Fruit fly (Drosophila melanogaster) whole organism, embryonic: ENCODE results near the gene Rrp5.

Experiments used
- Abd-B ChIP-seq: fragments of 200-800 bp; sonication (Bioruptor generic); optimal IDR thresholded peaks from 2 replicates; lab custom pipeline; 2018; ENCODE audit warnings: missing biosample characterization, mild to moderate bottlenecking, missing genetic modification characterization, moderate library complexity
- Adf1 ChIP-seq: fragments of 200-800 bp; sonication (Bioruptor generic); IDR thresholded peaks from 2 replicates; pipeline ENCODE4 v1.3.6; 2022; ENCODE audit warnings: missing biosample characterization, missing genetic modification characterization
- BtbVII ChIP-seq: fragments of 200-800 bp; sonication (Bioruptor generic); optimal IDR thresholded peaks from 3 replicates; lab custom pipeline; 2017; ENCODE audit warnings: missing biosample characterization, mild to moderate bottlenecking, missing genetic modification characterization
- Bteb2 ChIP-seq: fragments of 200-800 bp; sonication (Bioruptor generic); optimal IDR thresholded peaks from 2 replicates; lab custom pipeline; 2016; ENCODE audit warnings: missing biosample characterization, missing genetic modification characterization
- CG1024 ChIP-seq: fragments of 200-800 bp; sonication (Bioruptor generic); IDR thresholded peaks from 2 replicates; pipeline ENCODE4 v1.3.6; 2022; ENCODE audit warnings: missing biosample characterization, missing genetic modification characterization
- CG12071 ChIP-seq: fragments of 200-800 bp; sonication (Bioruptor generic); optimal IDR thresholded peaks from 3 replicates; lab custom pipeline; 2018; ENCODE audit warnings: missing biosample characterization, mild to moderate bottlenecking, missing genetic modification characterization
- CG14667 ChIP-seq: fragments of 200-800 bp; sonication (Bioruptor generic); IDR thresholded peaks from 2 replicates; pipeline ENCODE4 v1.3.6; 2022; ENCODE audit warnings: missing biosample characterization, missing genetic modification characterization
- CG17912 ChIP-seq: fragments of 200-800 bp; sonication (Bioruptor generic); optimal IDR thresholded peaks from 2 replicates; lab custom pipeline; 2018; ENCODE audit warnings: missing biosample characterization, mild to moderate bottlenecking, missing genetic modification characterization
- CG18262 ChIP-seq: fragments of 200-800 bp; optimal IDR thresholded peaks from 3 replicates; lab custom pipeline; 2019; ENCODE audit warnings: missing biosample characterization, mild to moderate bottlenecking, missing genetic modification characterization, moderate library complexity
- CG18619 ChIP-seq: fragments of 200-800 bp; sonication (Bioruptor generic); optimal IDR thresholded peaks from 3 replicates; lab custom pipeline; 2017; ENCODE audit warnings: missing biosample characterization, mild to moderate bottlenecking, missing genetic modification characterization
- CG2129 ChIP-seq: fragments of 200-800 bp; sonication (Bioruptor generic); IDR thresholded peaks from 2 replicates; pipeline ENCODE4 v1.3.6; 2022; ENCODE audit warnings: missing biosample characterization, missing genetic modification characterization; ENCODE audit not compliant: partially characterized antibody
- CG2712 ChIP-seq: fragments of 200-800 bp; optimal IDR thresholded peaks from 3 replicates; lab custom pipeline; 2019; ENCODE audit warnings: missing biosample characterization, mild to moderate bottlenecking, missing genetic modification characterization, moderate library complexity
- CG3847 ChIP-seq: fragments of 200-800 bp; sonication (Bioruptor generic); IDR thresholded peaks from 2 replicates; pipeline ENCODE4 v1.3.6; 2022; ENCODE audit warnings: missing biosample characterization, missing genetic modification characterization
- CG42726 ChIP-seq: fragments of 200-800 bp; sonication (Bioruptor generic); IDR thresholded peaks from 2 replicates; pipeline ENCODE4 v1.3.6; 2022; ENCODE audit warnings: missing biosample characterization, missing genetic modification characterization; ENCODE audit not compliant: partially characterized antibody
- CG4424 ChIP-seq: fragments of 200-800 bp; sonication (Bioruptor generic); optimal IDR thresholded peaks from 3 replicates; lab custom pipeline; 2016; ENCODE audit warnings: missing biosample characterization, missing genetic modification characterization
- CG4820 ChIP-seq: fragments of 200-800 bp; sonication (Bioruptor generic); optimal IDR thresholded peaks from 3 replicates; lab custom pipeline; 2016; ENCODE audit warnings: missing biosample characterization, missing genetic modification characterization
- CG6175 ChIP-seq: fragments of 200-800 bp; sonication (Bioruptor generic); IDR thresholded peaks from 3 replicates; pipeline ENCODE4 v1.3.6; 2022; ENCODE audit warnings: missing biosample characterization, missing genetic modification characterization
- CG8388 ChIP-seq: fragments of 200-800 bp; sonication (Bioruptor generic); optimal IDR thresholded peaks from 2 replicates; lab custom pipeline; 2019; ENCODE audit warnings: missing biosample characterization, mild to moderate bottlenecking, missing genetic modification characterization, moderate library complexity
- CG9437 ChIP-seq: fragments of 200-800 bp; sonication (Bioruptor generic); optimal IDR thresholded peaks from 2 replicates; lab custom pipeline; 2018; ENCODE audit warnings: missing biosample characterization, mild to moderate bottlenecking, missing genetic modification characterization
- CG9797 ChIP-seq: fragments of 200-800 bp; sonication (Bioruptor generic); optimal IDR thresholded peaks from 3 replicates; lab custom pipeline; 2018; ENCODE audit warnings: missing biosample characterization, mild to moderate bottlenecking, missing genetic modification characterization
- CkIIα-i1 ChIP-seq: fragments of 200-800 bp; sonication (Bioruptor generic); IDR thresholded peaks from 2 replicates; pipeline ENCODE4 v1.3.6; 2022; ENCODE audit warnings: missing biosample characterization, missing genetic modification characterization
- CrebB ChIP-seq: fragments of 200-800 bp; sonication (Bioruptor generic); optimal IDR thresholded peaks from 3 replicates; lab custom pipeline; 2018; ENCODE audit warnings: missing biosample characterization, mild to moderate bottlenecking, missing genetic modification characterization
- E2f1 ChIP-seq: fragments of 200-800 bp; sonication (Bioruptor generic); IDR thresholded peaks from 2 replicates; pipeline ENCODE4 v1.3.6; 2022; ENCODE audit warnings: missing biosample characterization, missing genetic modification characterization
- H2.0 ChIP-seq: fragments of 200-800 bp; sonication (Bioruptor generic); IDR thresholded peaks from 2 replicates; pipeline ENCODE4 v1.3.6; 2022; ENCODE audit warnings: missing biosample characterization, missing genetic modification characterization
- Kr ChIP-seq: fragments of 200-800 bp; sonication (Bioruptor generic); optimal IDR thresholded peaks from 2 replicates; lab custom pipeline; 2017; ENCODE audit warnings: missing biosample characterization, mild to moderate bottlenecking, missing genetic modification characterization
- MESR4 ChIP-seq: fragments of 200-800 bp; sonication (Bioruptor generic); optimal IDR thresholded peaks from 2 replicates; lab custom pipeline; 2018; ENCODE audit warnings: missing biosample characterization, mild to moderate bottlenecking, missing genetic modification characterization, moderate library complexity
- Sin3A ChIP-seq: fragments of >200 bp; optimal IDR thresholded peaks from 2 replicates; lab custom pipeline; 2018
- Ssrp ChIP-seq: fragments of 200-800 bp; sonication (Bioruptor generic); optimal IDR thresholded peaks from 2 replicates; lab custom pipeline; 2018; ENCODE audit warnings: missing biosample characterization, mild to moderate bottlenecking, missing genetic modification characterization, moderate library complexity
- ash1 ChIP-seq: fragments of 200-800 bp; sonication (Bioruptor generic); optimal IDR thresholded peaks from 2 replicates; lab custom pipeline; 2018; ENCODE audit warnings: missing biosample characterization, mild to moderate bottlenecking, missing genetic modification characterization
- croc ChIP-seq: fragments of 200-800 bp; sonication (Bioruptor generic); conservative IDR thresholded peaks from 3 replicates; pipeline ENCODE4 v1.3.6; 2022; ENCODE audit warnings: missing biosample characterization, missing genetic modification characterization
- disco-r ChIP-seq: fragments of 200-800 bp; sonication (Bioruptor generic); optimal IDR thresholded peaks from 2 replicates; lab custom pipeline; 2016; ENCODE audit warnings: missing biosample characterization, missing genetic modification characterization
- dmrt11E ChIP-seq: fragments of 200-800 bp; sonication (Bioruptor generic); optimal IDR thresholded peaks from 3 replicates; lab custom pipeline; 2018; ENCODE audit warnings: missing biosample characterization, mild to moderate bottlenecking, missing genetic modification characterization, moderate library complexity
- dmrt99B ChIP-seq: fragments of 200-800 bp; sonication (Bioruptor generic); optimal IDR thresholded peaks from 2 replicates; lab custom pipeline; 2018; ENCODE audit warnings: missing biosample characterization, mild to moderate bottlenecking, missing genetic modification characterization, moderate library complexity
- ems ChIP-seq: fragments of 200-800 bp; sonication (Bioruptor generic); optimal IDR thresholded peaks from 3 replicates; lab custom pipeline; 2016; ENCODE audit warnings: missing biosample characterization, missing genetic modification characterization
- ewg ChIP-seq: fragments of 200-800 bp; sonication (Bioruptor generic); optimal IDR thresholded peaks from 3 replicates; lab custom pipeline; 2017; ENCODE audit warnings: mild to moderate bottlenecking, missing biosample characterization, missing genetic modification reagents, missing genetic modification characterization
- fd102C ChIP-seq: fragments of 200-800 bp; sonication (Bioruptor generic); optimal IDR thresholded peaks from 2 replicates; lab custom pipeline; 2018; ENCODE audit warnings: missing biosample characterization, mild to moderate bottlenecking, missing genetic modification characterization, moderate library complexity
- gem ChIP-seq: fragments of 200-800 bp; sonication (Bioruptor generic); optimal IDR thresholded peaks from 2 replicates; lab custom pipeline; 2019; ENCODE audit warnings: missing biosample characterization, mild to moderate bottlenecking, missing genetic modification characterization, moderate library complexity
- grn ChIP-seq: fragments of 200-800 bp; sonication (Bioruptor generic); optimal IDR thresholded peaks from 3 replicates; lab custom pipeline; 2017; ENCODE audit warnings: missing biosample characterization, missing genetic modification characterization
- kay ChIP-seq: fragments of 200-800 bp; sonication (Bioruptor generic); optimal IDR thresholded peaks from 2 replicates; lab custom pipeline; 2016; ENCODE audit warnings: missing biosample characterization, missing genetic modification characterization
- mld ChIP-seq: fragments of 200-800 bp; sonication (Bioruptor generic); IDR thresholded peaks from 3 replicates; pipeline ENCODE4 v1.3.6; 2022; ENCODE audit warnings: missing biosample characterization, missing genetic modification characterization; ENCODE audit not compliant: partially characterized antibody
- oc ChIP-seq: fragments of 200-800 bp; sonication (Bioruptor generic); optimal IDR thresholded peaks from 2 replicates; lab custom pipeline; 2018; ENCODE audit warnings: missing biosample characterization, mild to moderate bottlenecking, missing genetic modification characterization, moderate library complexity
- otp ChIP-seq: fragments of 200-800 bp; sonication (Bioruptor generic); IDR thresholded peaks from 3 replicates; pipeline ENCODE4, ENCODE4 v1.3.6; 2022; ENCODE audit warnings: missing biosample characterization, missing genetic modification characterization
- peb ChIP-seq: fragments of 200-800 bp; sonication (Bioruptor generic); IDR thresholded peaks from 2 replicates; pipeline ENCODE4 v1.3.6; 2022; ENCODE audit warnings: missing biosample characterization, missing genetic modification characterization
- sqz ChIP-seq: fragments of 200-800 bp; sonication (Bioruptor generic); optimal IDR thresholded peaks from 3 replicates; lab custom pipeline; 2018; ENCODE audit warnings: missing biosample characterization, mild to moderate bottlenecking, missing genetic modification characterization
- stc ChIP-seq: fragments of 200-800 bp; sonication (Bioruptor generic); IDR thresholded peaks from 2 replicates; pipeline ENCODE4 v1.3.6; 2022; ENCODE audit warnings: missing biosample characterization, missing genetic modification characterization
- toy ChIP-seq: fragments of 200-800 bp; sonication (Bioruptor generic); IDR thresholded peaks from 2 replicates; pipeline ENCODE4 v1.3.6; 2022; ENCODE audit warnings: missing biosample characterization, missing genetic modification characterization
- ttk ChIP-seq: fragments of 200-800 bp; sonication (Bioruptor generic); IDR thresholded peaks from 2 replicates; pipeline ENCODE4 v2.1.2; 2022; ENCODE audit warnings: missing biosample characterization, missing genetic modification characterization
- zf30C ChIP-seq: fragments of 200-800 bp; sonication (Bioruptor generic); optimal IDR thresholded peaks from 3 replicates; lab custom pipeline; 2018; ENCODE audit warnings: missing biosample characterization, mild to moderate bottlenecking, missing genetic modification characterization
- zfh2 ChIP-seq: fragments of 200-800 bp; sonication (Bioruptor generic); optimal IDR thresholded peaks from 2 replicates; lab custom pipeline; 2016; ENCODE audit warnings: missing biosample characterization, missing genetic modification characterization

Rrp5 gene

DNA sequence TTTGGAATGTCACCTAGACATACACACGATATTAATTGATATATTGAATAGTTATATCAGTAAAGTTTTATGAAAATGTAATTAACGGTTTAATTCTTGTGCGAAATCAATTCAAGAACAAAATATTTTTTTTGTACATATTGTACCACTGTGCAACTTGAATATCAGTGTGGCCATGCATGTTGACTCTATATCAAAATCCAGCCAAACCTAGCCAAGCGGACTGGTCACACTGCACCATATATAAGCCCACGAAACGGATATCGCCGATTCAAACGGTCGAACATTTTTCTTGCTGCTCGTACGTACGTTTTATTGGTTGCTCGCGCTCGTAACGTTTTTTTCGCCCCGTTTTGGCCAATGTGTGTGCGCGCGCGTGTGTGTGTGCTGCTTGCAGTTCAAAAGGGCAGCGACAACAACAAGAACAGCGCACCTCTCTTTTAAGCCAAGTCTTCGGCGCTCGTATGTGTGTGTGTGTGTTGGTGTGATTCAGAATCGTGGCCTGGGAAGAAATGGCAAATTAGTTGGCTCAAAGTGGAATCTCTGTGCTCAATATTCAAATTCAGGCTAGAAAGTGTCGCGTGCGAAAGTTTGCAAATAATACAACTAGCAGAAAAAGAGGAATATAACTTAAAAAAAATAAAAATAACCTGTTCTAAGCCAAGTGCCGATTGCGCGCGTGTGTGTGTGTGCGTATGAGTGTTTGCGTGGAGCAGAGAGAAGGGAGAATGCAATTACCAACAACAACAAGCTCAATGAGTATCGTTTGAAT lies 38.1 kb downstream of the Rrp5 start, which contains the start of gene crb (continued):
- TF ChIP-seq peb (GFP tag; lab: Robert Waterston, UW) (no peak), fd102C (GFP tag; lab: Kevin White, UChicago) (peak; percentile 30), grn (peak; percentile 52), toy (GFP tag; lab: Robert Waterston, UW) (no peak), CG14667 (GFP tag; lab: Robert Waterston, UW) (no peak), ems (GFP tag; lab: Kevin White, UChicago) (peak; percentile 46), Ssrp (no peak), CG4424 (GFP tag; lab: Kevin White, UChicago) (peak; percentile 48), MESR4 (GFP tag; lab: Kevin White, UChicago) (peak; percentile 59), CG3847 (peak; percentile 68), sqz (peak; percentile 77), Kr (GFP tag; lab: Kevin White, UChicago) (no peak), BtbVII (GFP tag; lab: Kevin White, UChicago) (peak; percentile 37), dmrt99B (tag; lab: Kevin White, UChicago) (peak; percentile 37), croc (GFP tag; lab: Robert Waterston, UW) (no peak), gem (tag; lab: Kevin White, UChicago) (peak; percentile 63), disco-r (GFP tag; lab: Kevin White, UChicago) (no peak), stc (no peak; the same call in 1 of the 2 replicates), CG8388 (peak; percentile 14), Sin3A (lab: Kevin White, UChicago) (no peak), CG1024 (no peak; the same call in 1 of the 2 replicates), ttk (GFP tag; lab: Robert Waterston, UW) (peak; percentile 48; the same call in 1 of the 2 replicates), Bteb2 (GFP tag; lab: Kevin White, UChicago) (peak; percentile 29), E2f1 (GFP tag; lab: Robert Waterston, UW) (peak; percentile 28; the same call in 1 of the 2 replicates), CG6175 (GFP tag; lab: Robert Waterston, UW) (no peak), CrebB (peak; percentile 67), oc (tag; lab: Kevin White, UChicago) (peak; percentile 25), CG18262 (peak; percentile 38), zfh2 (peak; percentile 35), Adf1 (peak; percentile 54; the same call in 1 of the 2 replicates), otp (GFP tag; lab: Robert Waterston, UW) (peak; percentile 33; the same call in 1 of the 3 replicates), CG18619 (GFP tag; lab: Kevin White, UChicago) (no peak), CG17912 (GFP tag; lab: Kevin White, UChicago) (peak; percentile 57), CG2712 (tag; lab: Kevin White, UChicago) (peak; percentile 60), ewg (GFP tag; lab: Kevin White, UChicago) (peak; percentile 5), zf30C (GFP tag; lab: Kevin White, UChicago) (peak; percentile 14), CG42726 (GFP tag; lab: Robert Waterston, UW) (peak; percentile 59; the same call in 1 of the 2 replicates), CG9437 (peak; percentile 36), H2.0 (GFP tag; lab: Robert Waterston, UW) (0 out of 2 replicates have a peak, but pooled peaks have one; percentile 24), CG9797 (GFP tag; lab: Kevin White, UChicago) (peak; percentile 71), dmrt11E (tag; lab: Kevin White, UChicago) (peak; percentile 39), CG2129 (no peak), Abd-B (GFP tag; lab: Kevin White, UChicago) (peak; percentile 17), ash1 (GFP tag; lab: Kevin White, UChicago) (peak; percentile 27), kay (GFP tag; lab: Kevin White, UChicago) (peak; percentile 1), mld (no peak), CkIIα-i1 (GFP tag; lab: Robert Waterston, UW) (no peak), CG12071 (GFP tag; lab: Kevin White, UChicago) (peak; percentile 55), CG4820 (GFP tag; lab: Kevin White, UChicago) (peak; percentile 35)
